Worm (Caenorhabditis elegans): ENCODE measurements around the gene C23H5.12.

The C23H5.12 gene

DNA sequence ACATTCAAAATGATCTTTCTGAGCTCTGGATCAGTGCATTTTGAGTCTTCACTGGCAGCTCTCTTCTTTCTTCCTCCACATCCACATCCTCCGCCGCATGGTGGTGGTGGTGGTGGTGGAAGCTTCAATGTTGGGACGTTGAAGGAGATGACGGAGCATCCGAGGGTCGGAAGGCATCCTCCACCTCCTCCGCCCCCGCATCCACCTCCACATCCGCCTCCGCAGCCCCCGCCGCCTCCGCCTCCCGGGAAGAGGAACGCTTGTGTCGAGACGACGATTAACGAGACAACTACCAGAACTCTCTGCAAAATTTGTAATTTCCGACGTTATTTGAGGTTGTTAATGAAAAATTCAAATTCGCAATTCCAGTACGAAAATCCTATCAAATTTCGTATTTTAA lies 5.9 kb upstream of the C23H5.12 start:
- TF ChIP-seq nhr-76 (tag; optimal IDR thresholded peaks at IDR 0.05): no peak
- TF ChIP-seq nhr-2 (tag; optimal IDR thresholded peaks at IDR 0.05): no peak

DNA sequence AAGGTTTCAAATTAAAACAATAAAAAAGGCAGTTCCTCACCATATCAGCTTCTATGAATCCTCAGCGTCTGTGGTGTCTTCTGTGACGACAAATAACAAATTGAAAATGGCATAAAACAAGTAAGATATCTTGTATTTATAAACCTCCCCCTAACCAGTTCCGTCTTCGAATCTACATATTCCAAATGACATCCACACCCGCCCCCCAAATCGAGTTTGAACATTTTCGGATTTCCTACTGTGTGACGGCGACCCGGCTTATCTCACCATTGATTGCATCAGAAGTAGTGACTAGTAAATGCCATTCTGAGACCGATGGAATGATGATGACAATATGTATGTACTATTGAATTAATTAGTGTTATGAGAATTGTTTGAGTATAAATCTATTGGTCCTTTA lies 4.5 kb upstream of the C23H5.12 start, which contains the start of gene grl-20:
TSS of gene grl-20 (minus strand) at position 101 of the 400 bp plus-strand sequence.
- TF ChIP-seq lin-13 (tag; optimal IDR thresholded peaks at IDR 0.05): no peak
- TF ChIP-seq elt-3 (tag; optimal IDR thresholded peaks at IDR 0.05): no peak
- no peak for TF ChIP-seq nhr-28 (tag; optimal IDR thresholded peaks at IDR 0.05)
- TF ChIP-seq flh-1 (GFP tag; optimal IDR thresholded peaks at IDR 0.05): no peak
- no peak for TF ChIP-seq nhr-12 (tag; optimal IDR thresholded peaks at IDR 0.05)
- TF ChIP-seq hlh-1 (tag; optimal IDR thresholded peaks at IDR 0.05): no peak

DNA sequence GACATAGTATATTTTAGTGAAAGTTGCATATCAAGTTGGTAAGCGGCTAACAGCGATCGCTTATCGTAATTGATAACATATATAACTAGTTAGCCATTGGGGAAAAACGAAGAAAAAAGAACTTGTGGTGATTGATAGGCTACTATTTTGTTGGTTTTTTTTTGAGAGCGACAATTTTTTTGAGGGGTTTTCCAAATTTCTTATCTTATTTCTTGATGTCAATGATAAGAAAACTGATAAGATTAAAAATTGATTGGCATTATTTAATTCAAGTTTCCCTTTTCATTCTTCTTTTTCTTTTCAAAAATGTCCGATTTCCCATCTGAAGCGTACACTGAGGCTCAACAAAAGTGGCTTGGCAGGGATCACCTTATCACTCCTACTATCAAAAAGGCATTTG lies 2.6 kb upstream of the C23H5.12 start, which contains the start of gene prmt-6:
TSS of gene prmt-6 (plus strand) at position 252 of the 400 bp plus-strand sequence.
- no peak for TF ChIP-seq unc-39 (tag; optimal IDR thresholded peaks at IDR 0.05)
- TF ChIP-seq sptf-1 (tag; optimal IDR thresholded peaks at IDR 0.05): no peak
- no peak for TF ChIP-seq ces-1 (GFP tag; optimal IDR thresholded peaks at IDR 0.05)
- TF ChIP-seq unc-120 (tag; optimal IDR thresholded peaks at IDR 0.05; ENCODE audit: poor library complexity, severe bottlenecking): no peak
- TF ChIP-seq nhr-12 (tag; optimal IDR thresholded peaks at IDR 0.05): no peak
- no peak for TF ChIP-seq M03D4.4 (tag; optimal IDR thresholded peaks at IDR 0.05)
- no peak for TF ChIP-seq bed-3 (GFP tag; optimal IDR thresholded peaks at IDR 0.05)

DNA sequence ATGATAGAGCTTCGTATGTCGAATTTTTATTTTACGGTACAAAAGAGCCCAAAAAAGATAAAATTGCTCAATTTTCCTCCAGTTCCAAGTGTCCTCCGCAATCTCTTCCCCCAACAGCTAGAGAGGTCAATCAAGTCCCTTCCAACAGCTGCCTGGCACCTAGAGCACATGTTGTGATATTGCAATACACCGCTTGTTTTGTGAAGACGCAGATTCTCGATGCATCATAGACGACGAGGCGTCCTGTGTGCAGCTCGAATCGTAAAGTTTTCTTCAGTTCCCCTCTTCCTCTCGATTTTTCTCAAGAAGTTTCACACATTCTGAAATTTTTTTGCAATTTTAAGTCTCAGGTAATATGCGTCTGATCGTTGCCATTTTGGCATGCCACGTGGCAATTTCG lies 3.3 kb downstream of the C23H5.12 start, which contains the start of gene test-1:
TSS of gene test-1 (plus strand) at position 345 of the 400 bp plus-strand sequence.
- TF ChIP-seq sem-2 (GFP tag; optimal IDR thresholded peaks at IDR 0.05) (no peak), mab-5 (tag; optimal IDR thresholded peaks at IDR 0.05) (no peak), sptf-1 (tag; optimal IDR thresholded peaks at IDR 0.05) (no peak), unc-62 (GFP tag; optimal IDR thresholded peaks at IDR 0.05) (peak; percentile 45), unc-120 (tag; optimal IDR thresholded peaks at IDR 0.05; ENCODE audit: poor library complexity, severe bottlenecking) (peak; percentile 9), ceh-43 (GFP tag; optimal IDR thresholded peaks at IDR 0.05) (no peak), ces-1 (GFP tag; optimal IDR thresholded peaks at IDR 0.05) (no peak), lsy-2 (tag; optimal IDR thresholded peaks at IDR 0.05) (no peak), nhr-12 (tag; optimal IDR thresholded peaks at IDR 0.05) (no peak), hlh-1 (tag; optimal IDR thresholded peaks at IDR 0.05) (peak; percentile 99), lin-32 (GFP tag; optimal IDR thresholded peaks at IDR 0.05) (peak; percentile 7)

DNA sequence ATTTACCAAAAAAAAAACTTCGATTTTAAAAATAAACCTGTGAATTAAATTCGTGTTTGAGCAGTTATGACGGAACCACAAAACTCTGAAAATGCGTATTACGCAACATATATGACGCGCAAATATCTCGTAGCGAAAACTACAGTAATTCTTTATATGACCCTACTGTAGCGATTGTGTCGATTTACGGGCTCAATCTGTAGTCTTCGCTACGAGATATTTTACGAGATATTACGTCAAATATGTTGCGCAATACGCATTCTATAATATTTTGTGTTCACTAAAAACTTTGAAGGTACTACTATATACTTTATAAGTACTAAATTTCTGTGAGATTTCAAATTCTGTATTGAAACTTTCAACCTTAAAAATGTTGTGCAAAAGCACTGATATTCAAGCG lies 4.2 kb downstream of the C23H5.12 start:
- TF ChIP-seq zip-8 (tag; optimal IDR thresholded peaks at IDR 0.05) (peak; percentile 95), flh-1 (GFP tag; optimal IDR thresholded peaks at IDR 0.05) (no peak)

DNA sequence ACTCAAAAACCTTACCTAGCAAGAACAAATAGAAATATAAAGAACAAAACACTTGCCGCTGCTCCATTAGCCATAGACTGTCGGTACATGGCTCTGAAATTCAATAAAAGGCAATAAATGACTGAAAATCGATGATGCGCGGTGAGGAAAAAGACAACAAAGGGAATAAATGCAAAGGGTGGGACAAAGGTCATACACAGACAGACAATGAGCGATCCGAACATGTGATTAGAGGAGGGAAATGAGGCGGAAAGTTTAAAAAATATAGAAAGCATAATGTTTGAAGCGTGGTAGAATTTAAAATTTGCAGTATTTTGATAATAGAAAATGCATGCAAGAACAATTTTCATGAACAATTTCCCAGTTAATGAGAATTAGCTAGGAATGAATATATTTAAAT lies 7.3 kb downstream of the C23H5.12 start, which contains the start of gene C54E4.12:
TSS of gene C54E4.12 (minus strand) at position 101 of the 400 bp plus-strand sequence.
- TF ChIP-seq elt-1 (tag; optimal IDR thresholded peaks at IDR 0.05; ENCODE audit: borderline replicate concordance, insufficient read depth) (no peak), unc-120 (tag; optimal IDR thresholded peaks at IDR 0.05; ENCODE audit: poor library complexity, severe bottlenecking) (no peak), pha-4 (tag; optimal IDR thresholded peaks at IDR 0.05) (no peak), blmp-1 (tag; optimal IDR thresholded peaks at IDR 0.05) (no peak), ces-1 (GFP tag; optimal IDR thresholded peaks at IDR 0.05) (no peak), unc-39 (tag; optimal IDR thresholded peaks at IDR 0.05) (no peak), ztf-11 (tag; optimal IDR thresholded peaks at IDR 0.05) (no peak), lin-32 (GFP tag; optimal IDR thresholded peaks at IDR 0.05) (no peak), M03D4.4 (tag; optimal IDR thresholded peaks at IDR 0.05) (no peak)

DNA sequence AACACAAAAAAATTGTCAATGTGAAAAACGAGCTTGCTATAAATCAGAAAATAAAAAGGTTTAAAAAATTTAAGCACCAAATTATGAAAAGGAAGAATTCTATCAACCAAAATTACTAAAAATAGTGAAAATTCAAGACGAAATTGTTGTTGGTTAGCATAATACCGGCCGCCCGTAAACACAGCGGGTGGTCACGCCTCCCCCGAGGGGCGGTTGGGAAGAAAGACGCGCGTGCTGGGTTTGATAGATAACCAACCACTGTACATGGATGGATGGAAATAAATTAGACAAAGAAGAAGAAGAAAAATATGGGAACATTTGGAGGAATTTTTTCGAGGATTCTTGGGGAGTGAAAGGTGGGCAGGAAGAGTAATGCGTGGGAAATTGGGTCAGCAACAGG lies 9.0 kb downstream of the C23H5.12 start:
- no peak for TF ChIP-seq unc-120 (tag; optimal IDR thresholded peaks at IDR 0.05; ENCODE audit: poor library complexity, severe bottlenecking)
- no peak for TF ChIP-seq lin-32 (GFP tag; optimal IDR thresholded peaks at IDR 0.05)
- no peak for TF ChIP-seq sem-2 (GFP tag; optimal IDR thresholded peaks at IDR 0.05)
- TF ChIP-seq pha-4 (tag; optimal IDR thresholded peaks at IDR 0.05): no peak
- no peak for TF ChIP-seq nhr-76 (tag; optimal IDR thresholded peaks at IDR 0.05)

DNA sequence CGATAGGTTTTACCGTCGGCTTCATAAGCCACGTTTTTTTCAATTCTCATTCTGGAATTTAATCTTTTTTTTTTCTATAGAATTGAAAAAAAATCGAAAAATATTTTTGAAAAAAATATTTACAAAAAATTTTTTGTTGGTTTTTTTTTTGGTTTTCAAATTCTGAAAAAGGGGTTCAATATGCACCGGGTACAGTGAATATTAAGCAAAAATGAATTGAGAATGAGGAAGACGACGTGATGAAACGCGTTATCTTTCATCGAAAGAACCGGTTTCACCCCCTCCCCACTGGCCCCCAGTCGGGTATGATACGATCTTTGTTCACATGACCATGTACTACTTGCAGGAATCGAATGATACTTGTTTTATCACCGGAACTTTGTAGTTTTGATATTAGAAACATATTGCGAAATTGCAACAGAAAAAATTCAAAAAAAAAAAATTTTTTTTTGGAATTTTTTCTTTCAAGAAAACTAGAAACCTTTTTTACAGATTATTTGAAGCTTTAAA lies 16.0 kb downstream of the C23H5.12 start, which contains the start of gene C54E4.5:
TSS of gene C54E4.5 (minus strand) at position 51 of the 510 bp plus-strand sequence.
- TF ChIP-seq ceh-43 (GFP tag; optimal IDR thresholded peaks at IDR 0.05) (no peak), elt-1 (tag; optimal IDR thresholded peaks at IDR 0.05; ENCODE audit: borderline replicate concordance, insufficient read depth) (peak; percentile 52)
